Fruit fly (Drosophila melanogaster) whole organism, embryonic: ENCODE data around the gene piwi.

Experiments
- CG14965 ChIP-seq: fragments of 200-800 bp; sonication (Bioruptor generic); optimal IDR thresholded peaks from 2 replicates; lab custom pipeline; 2016; ENCODE audit warnings: missing biosample characterization, missing genetic modification characterization, borderline replicate concordance
- CG8089 ChIP-seq: fragments of 200-800 bp; sonication (Bioruptor generic); optimal IDR thresholded peaks from 3 replicates; lab custom pipeline; 2016; ENCODE audit warnings: missing biosample characterization, missing genetic modification characterization
- HmgZ ChIP-seq: fragments of 200-800 bp; sonication (Bioruptor generic); optimal IDR thresholded peaks from 2 replicates; lab custom pipeline; 2018; ENCODE audit warnings: missing biosample characterization, mild to moderate bottlenecking, missing genetic modification characterization
- Hsf ChIP-seq: fragments of 200-800 bp; sonication (Bioruptor generic); optimal IDR thresholded peaks from 3 replicates; lab custom pipeline; 2016; ENCODE audit warnings: missing biosample characterization, missing genetic modification characterization
- Ravus ChIP-seq: fragments of 200-800 bp; sonication (Bioruptor generic); IDR thresholded peaks from 2 replicates; pipeline ENCODE4 v1.3.6; 2022; ENCODE audit warnings: missing biosample characterization, missing genetic modification characterization

DNA sequence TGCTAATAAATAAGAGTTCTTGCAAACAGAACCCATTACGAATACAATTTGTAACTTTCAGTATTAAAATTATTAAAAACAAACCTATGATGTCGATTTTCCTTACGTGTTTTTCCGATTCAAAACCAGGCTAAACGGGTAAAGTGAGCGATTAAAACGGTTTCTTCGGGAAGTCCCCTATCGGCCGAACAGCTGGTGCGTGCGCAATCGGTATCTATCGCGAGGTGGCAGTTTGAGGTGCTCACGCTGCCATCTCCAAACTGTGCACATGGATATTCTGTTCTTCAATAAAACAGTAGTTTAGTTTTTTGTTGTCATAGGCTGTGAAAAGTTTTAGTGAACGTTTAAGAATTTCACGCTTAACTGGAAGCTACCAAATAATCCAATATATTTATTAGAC lies 1.9 kb upstream of the piwi start, which contains the start of gene TTLL4A:
- TF ChIP-seq Ravus = no peak
- no peak for TF ChIP-seq CG8089
- no peak for TF ChIP-seq CG14965 (GFP tag; lab: Kevin White, UChicago)
- TF ChIP-seq HmgZ (tag; lab: Kevin White, UChicago) = no peak
- peak; percentile 21 for TF ChIP-seq Hsf
